Worm (Caenorhabditis elegans): Measurements from ENCODE around the gene pkc-2.

The pkc-2 gene

ce11 chrX:9372987-9373386, 8.4 kb downstream of the pkc-2 start (continued):
- TF ChIP-seq lin-1 (GFP tag; IDR thresholded peaks at IDR 0.05) (peak; percentile 79), ztf-11 (tag; optimal IDR thresholded peaks at IDR 0.05) (no peak), Y75B8A.6 (GFP tag; IDR thresholded peaks at IDR 0.05) (peak; percentile 26; the same call in 1 of the 2 replicates), nhr-25 (tag; optimal IDR thresholded peaks at IDR 0.05; ENCODE audit: borderline replicate concordance, insufficient read depth) (no peak), daf-19 (GFP tag; conservative IDR thresholded peaks at IDR 0.05) (0 out of 2 replicates have a peak, but pooled peaks have one; percentile 50), R02D3.7 (tag; optimal IDR thresholded peaks at IDR 0.05) (no peak), snpc-1.2 (GFP tag; IDR thresholded peaks at IDR 0.05) (peak; percentile 88), F49E8.2 (tag; optimal IDR thresholded peaks at IDR 0.05; ENCODE audit: borderline replicate concordance) (peak; percentile 36), saeg-2 (GFP tag; IDR thresholded peaks at IDR 0.05) (0 out of 2 replicates have a peak, but pooled peaks have one; percentile 46), dmd-8 (GFP tag; IDR thresholded peaks at IDR 0.05) (peak; percentile 76; the same call in 1 of the 2 replicates), spr-3 (GFP tag; optimal IDR thresholded peaks at IDR 0.05) (peak; percentile 14), fos-1 (tag; optimal IDR thresholded peaks at IDR 0.05) (no peak), lin-29 (GFP tag; IDR thresholded peaks at IDR 0.05) (0 out of 2 replicates have a peak, but pooled peaks have one; percentile 32), hlh-11 (tag; optimal IDR thresholded peaks at IDR 0.05) (peak; percentile 40), nhr-77 (tag; optimal IDR thresholded peaks at IDR 0.05) (no peak), zip-2 (tag; optimal IDR thresholded peaks at IDR 0.05) (no peak), fkh-10 (GFP tag; optimal IDR thresholded peaks at IDR 0.05) (no peak), nhr-111 (GFP tag; optimal IDR thresholded peaks at IDR 0.05) (no peak), ceh-28 (tag; optimal IDR thresholded peaks at IDR 0.05) (no peak), ceh-82 (tag; optimal IDR thresholded peaks at IDR 0.05) (no peak), nhr-28 (tag; optimal IDR thresholded peaks at IDR 0.05) (no peak), spr-1 (tag; optimal IDR thresholded peaks at IDR 0.05) (peak; percentile 30), lin-13 (GFP tag; optimal IDR thresholded peaks at IDR 0.05) (peak; percentile 1), mdl-1 (tag; optimal IDR thresholded peaks at IDR 0.05) (no peak), set-16 (GFP tag; IDR thresholded peaks at IDR 0.05) (no peak), duxl-1 (tag; optimal IDR thresholded peaks at IDR 0.05; ENCODE audit: poor library complexity) (peak; percentile 39), cey-2 (tag; optimal IDR thresholded peaks at IDR 0.05; ENCODE audit: borderline replicate concordance, insufficient read depth) (no peak), ceh-62 (tag; optimal IDR thresholded peaks at IDR 0.05) (no peak), dve-1 (tag; optimal IDR thresholded peaks at IDR 0.05; ENCODE audit: insufficient read depth) (peak; percentile 35), daf-16 (GFP tag; optimal IDR thresholded peaks at IDR 0.05) (peak; percentile 65 to 68), daf-16 (tag; optimal IDR thresholded peaks at IDR 0.05) (peak; percentile 48), ceh-44 (GFP tag; IDR thresholded peaks at IDR 0.05) (peak; percentile 54; the same call in 1 of the 2 replicates), D1046.2 (GFP tag; IDR thresholded peaks at IDR 0.05) (peak; percentile 79; the same call in 1 of the 2 replicates), T26A8.4 (GFP tag; IDR thresholded peaks at IDR 0.05) (peak; percentile 75; the same call in 1 of the 2 replicates), skn-1 (tag; optimal IDR thresholded peaks at IDR 0.05) (no peak), hmg-1.1 (GFP tag; IDR thresholded peaks at IDR 0.05) (peak; percentile 82), nhr-41 (GFP tag; IDR thresholded peaks at IDR 0.05) (no peak), aly-2 (tag; optimal IDR thresholded peaks at IDR 0.05) (no peak), pqm-1 (tag; optimal IDR thresholded peaks at IDR 0.05) (no peak), ctbp-1 (GFP tag; IDR thresholded peaks at IDR 0.05) (peak; percentile 64; the same call in 1 of the 2 replicates), lir-3 (tag; optimal IDR thresholded peaks at IDR 0.05) (peak; percentile 42), zag-1 (tag; optimal IDR thresholded peaks at IDR 0.05) (no peak), dmd-6 (GFP tag; IDR thresholded peaks at IDR 0.05) (peak; percentile 48), tra-1 (GFP tag; IDR thresholded peaks at IDR 0.05) (peak; percentile 31; the same call in 1 of the 2 replicates), mep-1 (tag; optimal IDR thresholded peaks at IDR 0.05) (peak; percentile 59), unc-62 (GFP tag; optimal IDR thresholded peaks at IDR 0.05 in 1 of 2) (no peak), unc-62 (tag; optimal IDR thresholded peaks at IDR 0.05) (no peak), nhr-6 (tag; optimal IDR thresholded peaks at IDR 0.05) (peak; percentile 33), lim-7 (GFP tag; IDR thresholded peaks at IDR 0.05) (peak; percentile 86), daf-8 (GFP tag; IDR thresholded peaks at IDR 0.05) (no peak), ZK546.5 (tag; optimal IDR thresholded peaks at IDR 0.05) (no peak), nhr-10 (tag; optimal IDR thresholded peaks at IDR 0.05) (no peak)
